Fruit fly (Drosophila melanogaster): ENCODE measurements around the gene Dmtn.

The Dmtn gene

dm6 chr3R:6343396-6344239 lies 62.1 kb downstream of the Dmtn start, which contains the start of gene CG17919:
CG17919 (plus strand) TSS chr3R:6344029.
- TF ChIP-seq dsf (GFP tag; optimal IDR thresholded peaks at IDR 0.05; ENCODE audit: borderline replicate concordance) (no peak), psq (GFP tag; optimal IDR thresholded peaks at IDR 0.05) (no peak), CG32264 (GFP tag; optimal IDR thresholded peaks at IDR 0.05) (no peak), N (GFP tag; optimal IDR thresholded peaks at IDR 0.05) (no peak), Hr83 (GFP tag; optimal IDR thresholded peaks at IDR 0.05; ENCODE audit: poor library complexity, severe bottlenecking) (peak; percentile 72), dl (GFP tag; optimal IDR thresholded peaks at IDR 0.05; ENCODE audit: insufficient read depth in 1 of 2, partially characterized antibody in 2 of 2) (no peak), Rel (GFP tag; optimal IDR thresholded peaks at IDR 0.05) (no peak), Rel (tag; optimal IDR thresholded peaks at IDR 0.05) (peak; percentile 62), fru (GFP tag; optimal IDR thresholded peaks at IDR 0.05) (peak; percentile 28), h (GFP tag; optimal IDR thresholded peaks at IDR 0.05) (peak; percentile 21), rgr (GFP tag; optimal IDR thresholded peaks at IDR 0.05) (no peak), Dif (GFP tag; optimal IDR thresholded peaks at IDR 0.05; ENCODE audit: partially characterized antibody) (peak; percentile 16)

- TF ChIP-seq usp (GFP tag; optimal IDR thresholded peaks at IDR 0.05) = no peak
- TF ChIP-seq CG32264 (GFP tag; optimal IDR thresholded peaks at IDR 0.05) = no peak
- no peak for TF ChIP-seq ey (GFP tag; optimal IDR thresholded peaks at IDR 0.05)
- no peak for TF ChIP-seq h (GFP tag; optimal IDR thresholded peaks at IDR 0.05)
- no peak for TF ChIP-seq Vsx2 (GFP tag; optimal IDR thresholded peaks at IDR 0.05; ENCODE audit: partially characterized antibody)
These were observed 63.0 kb downstream of the Dmtn start, which contains the start of gene CG10298 for dm6 chr3R:6342702-6343101. CG10298 (plus strand) TSS chr3R:6343002.

dm6 chr3R:6341668-6342067 lies 64.0 kb downstream of the Dmtn start, which contains the start of gene CG17917:
CG17917 (plus strand) TSS chr3R:6341968.
- TF ChIP-seq Dif (GFP tag; optimal IDR thresholded peaks at IDR 0.05; ENCODE audit: partially characterized antibody) (no peak), Mio (GFP tag; optimal IDR thresholded peaks at IDR 0.05) (no peak), GATAd (GFP tag; optimal IDR thresholded peaks at IDR 0.05) (no peak), ey (GFP tag; optimal IDR thresholded peaks at IDR 0.05) (no peak), HLH106 (tag; optimal IDR thresholded peaks at IDR 0.05) (no peak), Abd-B (GFP tag; optimal IDR thresholded peaks at IDR 0.05) (no peak), br (GFP tag; optimal IDR thresholded peaks at IDR 0.05) (no peak), h (GFP tag; optimal IDR thresholded peaks at IDR 0.05) (no peak), sv (GFP tag; optimal IDR thresholded peaks at IDR 0.05) (no peak), dl (GFP tag; optimal IDR thresholded peaks at IDR 0.05; ENCODE audit: insufficient read depth in 1 of 2, partially characterized antibody in 2 of 2) (no peak), dsf (GFP tag; optimal IDR thresholded peaks at IDR 0.05; ENCODE audit: borderline replicate concordance) (no peak), Myc (optimal IDR thresholded peaks at IDR 0.05) (no peak), foxo (GFP tag; optimal IDR thresholded peaks at IDR 0.05) (no peak), Jra (GFP tag; optimal IDR thresholded peaks at IDR 0.05) (no peak), Sp1 (GFP tag; optimal IDR thresholded peaks at IDR 0.05) (no peak)

dm6 chr3R:6339795-6340194 lies 65.9 kb downstream of the Dmtn start, which contains the start of gene Osi20:
Osi20 (plus strand) TSS chr3R:6340095.
- no peak for TF ChIP-seq N (GFP tag; optimal IDR thresholded peaks at IDR 0.05)
- TF ChIP-seq ey (GFP tag; optimal IDR thresholded peaks at IDR 0.05) = no peak
- no peak for TF ChIP-seq Hr78 (GFP tag; optimal IDR thresholded peaks at IDR 0.05)
- TF ChIP-seq Hnf4 (GFP tag; optimal IDR thresholded peaks at IDR 0.05) = no peak
- TF ChIP-seq h (GFP tag; optimal IDR thresholded peaks at IDR 0.05) = no peak
- no peak for TF ChIP-seq Abd-B (GFP tag; optimal IDR thresholded peaks at IDR 0.05)

All from whole organism, wandering third instar larva.